ENCODE assay signal across 1 fruit fly cellular context in the genomic region with DNA sequence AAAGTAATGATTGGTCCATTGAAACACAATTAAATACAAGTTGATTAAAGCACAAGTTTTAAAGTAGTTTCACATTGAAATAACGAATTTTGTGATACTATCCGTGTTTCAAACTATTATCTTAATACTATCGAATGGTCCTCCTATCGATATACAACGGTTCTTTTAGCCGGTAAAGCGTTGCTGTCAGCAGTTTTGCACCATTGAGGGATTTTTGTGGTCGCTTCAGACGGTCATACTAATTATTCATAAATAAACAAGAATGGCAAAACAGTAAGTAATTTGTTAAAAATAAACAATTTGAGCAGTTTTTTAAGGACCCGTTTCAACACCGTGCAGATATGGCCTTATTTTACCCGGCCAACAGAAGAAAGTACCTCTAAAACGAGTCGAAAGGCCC.
A peak's percentile ranks its signal among the peaks of the same experiment; 100 is the strongest.
TF ChIP-seq lines count a peak whose summit lies in the region.

A gene (plus strand): TSS at position 206 of the 400 bp plus-strand sequence.

TF ChIP-seq in whole organism, embryonic, 481 proteins besides CTCF, POLR2A, EP300 and RAD21 (continued from another document):
- TF ChIP-seq CG1647 (GFP tag; optimal IDR thresholded peaks at IDR 0.05; lab: Kevin White, UChicago): no peak
- TF ChIP-seq Ssrp (tag; optimal IDR thresholded peaks at IDR 0.05; lab: Kevin White, UChicago): no peak
- TF ChIP-seq CG8359 (GFP tag; optimal IDR thresholded peaks at IDR 0.05; lab: Kevin White, UChicago; ENCODE audit: borderline replicate concordance): no peak
- no peak for TF ChIP-seq CG42726 (GFP tag; IDR thresholded peaks at IDR 0.05; lab: Robert Waterston, UW; ENCODE audit: partially characterized antibody)
- no peak for TF ChIP-seq cato (GFP tag; optimal IDR thresholded peaks at IDR 0.05; lab: Kevin White, UChicago; ENCODE audit: borderline replicate concordance)
- no peak for TF ChIP-seq Vsx1 (GFP tag; optimal IDR thresholded peaks at IDR 0.05; lab: Kevin White, UChicago)
- TF ChIP-seq CG17612 (GFP tag; IDR thresholded peaks at IDR 0.05; lab: Robert Waterston, UW): no peak
- TF ChIP-seq CG11456 (GFP tag; IDR thresholded peaks at IDR 0.05; lab: Robert Waterston, UW): no peak
- TF ChIP-seq tx (GFP tag; optimal IDR thresholded peaks at IDR 0.05; lab: Kevin White, UChicago): no peak
- peak; percentile 62 for TF ChIP-seq MESR4 (GFP tag; optimal IDR thresholded peaks at IDR 0.05; lab: Kevin White, UChicago)
- TF ChIP-seq HmgZ (tag; optimal IDR thresholded peaks at IDR 0.05; lab: Kevin White, UChicago): no peak
- no peak for TF ChIP-seq unpg (GFP tag; optimal IDR thresholded peaks at IDR 0.05; lab: Kevin White, UChicago)
- TF ChIP-seq CG15073 (GFP tag; optimal IDR thresholded peaks at IDR 0.05; lab: Kevin White, UChicago): no peak
- no peak for TF ChIP-seq CG6272 (GFP tag; IDR thresholded peaks at IDR 0.05; lab: Robert Waterston, UW)
- TF ChIP-seq CG4730 (GFP tag; IDR thresholded peaks at IDR 0.05; lab: Robert Waterston, UW): no peak
- TF ChIP-seq ap (GFP tag; IDR thresholded peaks at IDR 0.05; lab: Robert Waterston, UW): no peak
- no peak for TF ChIP-seq sima (GFP tag; optimal IDR thresholded peaks at IDR 0.05; lab: Kevin White, UChicago)
- TF ChIP-seq stwl (tag; optimal IDR thresholded peaks at IDR 0.05; lab: Kevin White, UChicago): peak; percentile 2
- no peak for TF ChIP-seq chinmo (GFP tag; IDR thresholded peaks at IDR 0.05; lab: Robert Waterston, UW; ENCODE audit: partially characterized antibody)
- no peak for TF ChIP-seq CG10543 (GFP tag; optimal IDR thresholded peaks at IDR 0.05; lab: Kevin White, UChicago)
- TF ChIP-seq hkb (optimal IDR thresholded peaks at IDR 0.05; lab: Kevin White, UChicago): no peak
- TF ChIP-seq hkb (GFP tag; IDR thresholded peaks at IDR 0.05; lab: Robert Waterston, UW): no peak
- no peak for TF ChIP-seq vfl (GFP tag; optimal IDR thresholded peaks at IDR 0.05; lab: Kevin White, UChicago)
- no peak for TF ChIP-seq Mad (GFP tag; optimal IDR thresholded peaks at IDR 0.05; lab: Kevin White, UChicago)
- TF ChIP-seq pum (GFP tag; optimal IDR thresholded peaks at IDR 0.05; lab: Kevin White, UChicago): no peak
- no peak for TF ChIP-seq dpn (GFP tag; optimal IDR thresholded peaks at IDR 0.05; lab: Kevin White, UChicago)
- TF ChIP-seq Abd-B (GFP tag; optimal IDR thresholded peaks at IDR 0.05; lab: Kevin White, UChicago): no peak
